Worm (Caenorhabditis elegans) whole organism, L4 larva: Measurements from ENCODE around the gene str-109.

Experiments
- R02D3.7 ChIP-seq: fragments of 150-350 bp; sonication (generic microtip); optimal IDR thresholded peaks from 3 replicates; lab custom pipeline; 2014; ENCODE audit warnings: missing biosample characterization, missing genetic modification characterization
- T20F7.1 ChIP-seq: fragments of 200-800 bp; sonication (Bioruptor generic); optimal IDR thresholded peaks from 2 replicates; lab custom pipeline; 2018; ENCODE audit warnings: mild to moderate bottlenecking, missing genetic modification characterization, missing compliant biosample characterization
- Y75B8A.6 ChIP-seq: fragments of 200-800 bp; sonication (Bioruptor generic); IDR thresholded peaks from 2 replicates; pipeline ENCODE4 v1.3.6; 2022; ENCODE audit warnings: missing genetic modification reagents, missing genetic modification characterization, missing compliant biosample characterization
- ZK337.2 ChIP-seq: fragments of 200-800 bp; sonication (Bioruptor generic); IDR thresholded peaks from 2 replicates; pipeline ENCODE4 v1.3.6; 2022; ENCODE audit warnings: missing genetic modification reagents, missing genetic modification characterization, missing compliant biosample characterization
- aha-1 ChIP-seq: fragments of 150-350 bp; peaks from one replicate; lab custom pipeline; 2014; ENCODE audit warnings: missing biosample characterization, missing genetic modification characterization
- ceh-62 ChIP-seq: sonication (generic microtip); optimal IDR thresholded peaks from 2 replicates; lab custom pipeline; 2017; ENCODE audit warnings: missing biosample characterization, missing genetic modification characterization
- ces-1 ChIP-seq: fragments of 150-350 bp; sonication (generic microtip); optimal IDR thresholded peaks from 4 replicates; lab custom pipeline; 2014; ENCODE audit warnings: missing biosample characterization, missing genetic modification reagents, missing genetic modification characterization
- cey-2 ChIP-seq: sonication (generic microtip); optimal IDR thresholded peaks from 3 replicates; lab custom pipeline; 2017; ENCODE audit warnings: missing genetic modification characterization, mild to moderate bottlenecking, missing compliant biosample characterization, antibody characterized with exemption, borderline replicate concordance; ENCODE audit not compliant: insufficient read depth
- daf-19 ChIP-seq: fragments of 200-800 bp; sonication (Bioruptor generic); conservative IDR thresholded peaks from 2 replicates; pipeline ENCODE4 v1.3.6; 2022; ENCODE audit warnings: missing genetic modification characterization, missing compliant biosample characterization
- dmd-6 ChIP-seq: fragments of 200-800 bp; sonication (Bioruptor generic); IDR thresholded peaks from 2 replicates; pipeline ENCODE4 v1.3.6; 2022; ENCODE audit warnings: missing genetic modification reagents, missing genetic modification characterization, missing compliant biosample characterization
- dmd-9 ChIP-seq: fragments of 200-800 bp; sonication (Bioruptor generic); IDR thresholded peaks from 2 replicates; pipeline ENCODE4 v1.3.6; 2022; ENCODE audit warnings: missing genetic modification reagents, missing genetic modification characterization, missing compliant biosample characterization
- egl-43 ChIP-seq: fragments of 200-800 bp; sonication (Bioruptor generic); IDR thresholded peaks from 2 replicates; pipeline ENCODE4 v1.3.6; 2022; ENCODE audit warnings: missing genetic modification reagents, missing genetic modification characterization, missing compliant biosample characterization
- fkh-10 ChIP-seq: fragments of 150-350 bp; optimal IDR thresholded peaks from 2 replicates; lab custom pipeline; 2014; ENCODE audit warnings: missing biosample characterization, missing genetic modification reagents, missing genetic modification characterization
- fos-1 ChIP-seq: fragments of 150-350 bp; optimal IDR thresholded peaks from 2 replicates; lab custom pipeline; 2014; ENCODE audit warnings: missing biosample characterization, missing genetic modification characterization
- gei-8 ChIP-seq: fragments of 200-800 bp; sonication (Bioruptor generic); optimal IDR thresholded peaks from 2 replicates; lab custom pipeline; 2018; ENCODE audit warnings: mild to moderate bottlenecking, missing genetic modification characterization, missing compliant biosample characterization
- hlh-11 ChIP-seq: fragments of 200-800 bp; sonication (Bioruptor generic); optimal IDR thresholded peaks from 2 replicates; lab custom pipeline; 2018; ENCODE audit warnings: mild to moderate bottlenecking, missing genetic modification characterization, missing compliant biosample characterization
- hmg-1.1 ChIP-seq: fragments of 200-800 bp; sonication (Bioruptor generic); IDR thresholded peaks from 2 replicates; pipeline ENCODE4 v1.3.6; 2022; ENCODE audit warnings: missing genetic modification reagents, missing genetic modification characterization, missing compliant biosample characterization
- lin-13 ChIP-seq: fragments of 150-350 bp; optimal IDR thresholded peaks from 2 replicates; lab custom pipeline; 2014; ENCODE audit warnings: missing biosample characterization, missing genetic modification reagents, missing genetic modification characterization
- lin-29 ChIP-seq: fragments of 200-800 bp; sonication (Bioruptor generic); IDR thresholded peaks from 2 replicates; pipeline ENCODE4 v1.3.6; 2022; ENCODE audit warnings: missing genetic modification reagents, missing genetic modification characterization, missing compliant biosample characterization
- lin-38 ChIP-seq: fragments of 200-800 bp; sonication (Bioruptor generic); IDR thresholded peaks from 2 replicates; pipeline ENCODE4 v1.3.6; 2022; ENCODE audit warnings: missing genetic modification reagents, missing genetic modification characterization, missing compliant biosample characterization
- lin-39 ChIP-seq: fragments of 150-350 bp; optimal IDR thresholded peaks from 2 replicates; lab custom pipeline; 2014; ENCODE audit warnings: missing biosample characterization, missing genetic modification reagents, missing genetic modification characterization
- mxl-2 ChIP-seq: fragments of 200-800 bp; sonication (Bioruptor generic); conservative IDR thresholded peaks from 2 replicates; pipeline ENCODE4 v1.3.6; 2022; ENCODE audit warnings: missing genetic modification reagents, missing genetic modification characterization, missing compliant biosample characterization
- nhr-10 ChIP-seq: fragments of 150-350 bp; optimal IDR thresholded peaks from 2 replicates; lab custom pipeline; 2014; ENCODE audit warnings: missing biosample characterization, missing genetic modification characterization
- nhr-102 ChIP-seq: sonication (generic microtip); optimal IDR thresholded peaks from 2 replicates; lab custom pipeline; 2016; ENCODE audit warnings: mild to moderate bottlenecking, missing genetic modification characterization, moderate library complexity, missing compliant biosample characterization
- nhr-41 ChIP-seq: fragments of 200-800 bp; sonication (Bioruptor generic); IDR thresholded peaks from 2 replicates; pipeline ENCODE4 v1.3.6; 2022; ENCODE audit warnings: missing genetic modification reagents, missing genetic modification characterization, missing compliant biosample characterization
- nhr-76 ChIP-seq: fragments of 150-350 bp; optimal IDR thresholded peaks from 2 replicates; lab custom pipeline; 2014; ENCODE audit warnings: missing biosample characterization, missing genetic modification characterization
- sdz-12 ChIP-seq: fragments of 200-800 bp; sonication (Bioruptor generic); optimal IDR thresholded peaks from 2 replicates; lab custom pipeline; 2018; ENCODE audit warnings: mild to moderate bottlenecking, missing genetic modification characterization, missing compliant biosample characterization
- skn-1 ChIP-seq: fragments of 150-350 bp; optimal IDR thresholded peaks from 2 replicates; lab custom pipeline; 2014; ENCODE audit warnings: missing biosample characterization, missing genetic modification characterization
- tra-1 ChIP-seq: fragments of 200-800 bp; sonication (Bioruptor generic); IDR thresholded peaks from 2 replicates; pipeline ENCODE4 v1.3.6; 2022; ENCODE audit warnings: missing genetic modification reagents, missing genetic modification characterization, missing compliant biosample characterization
- unc-62 ChIP-seq, 3 experiments: fragments of 150-350 bp in 1 of 3; sonication (generic microtip); optimal IDR thresholded peaks in 2 of 3; peaks in 1 of 3; 1 replicate in 1 of 3; 2 replicates in 2 of 3; lab custom pipeline; 2014 to 2017; ENCODE audit warnings: missing biosample characterization in 3 of 3, missing genetic modification characterization in 3 of 3, missing genetic modification reagents in 3 of 3, missing genotype in 1 of 3
- zfp-2 ChIP-seq: sonication (generic microtip); optimal IDR thresholded peaks from 2 replicates; lab custom pipeline; 2016; ENCODE audit warnings: mild to moderate bottlenecking, missing genetic modification characterization, missing compliant biosample characterization
- zfp-3 ChIP-seq: fragments of 200-800 bp; sonication (Bioruptor generic); conservative IDR thresholded peaks from 2 replicates; pipeline ENCODE4 v1.3.6; 2022; ENCODE audit warnings: missing genetic modification reagents, missing genetic modification characterization, missing compliant biosample characterization
- zip-11 ChIP-seq: fragments of 200-800 bp; sonication (Bioruptor generic); IDR thresholded peaks from 2 replicates; pipeline ENCODE4 v1.3.6; 2022; ENCODE audit warnings: missing genetic modification characterization, missing compliant biosample characterization
- zip-2 ChIP-seq: fragments of 150-350 bp; optimal IDR thresholded peaks from 2 replicates; lab custom pipeline; 2014; ENCODE audit warnings: missing biosample characterization, missing genetic modification characterization

str-109 gene

ce11 chrV:16194639-16195038 lies 32.6 kb upstream of the str-109 start, which contains the start of gene rabr-4:
Gene rabr-4 (plus strand): TSS chrV:16194939.
- no peak for TF ChIP-seq gei-8 (GFP tag; lab: Kevin White, UChicago)
- no peak for TF ChIP-seq zfp-2 (tag; lab: Kevin White, UChicago)
- no peak for TF ChIP-seq dmd-6 (GFP tag; lab: Robert Waterston, UW)
- no peak for TF ChIP-seq fkh-10 (GFP tag; lab: Kevin White, UChicago)
- no peak for TF ChIP-seq hlh-11 (tag; lab: Kevin White, UChicago)
- TF ChIP-seq R02D3.7 (tag; lab: Kevin White, UChicago), result no peak
- TF ChIP-seq dmd-9 (GFP tag; lab: Robert Waterston, UW), result no peak
- no peak for TF ChIP-seq ces-1 (GFP tag; lab: Kevin White, UChicago)
- no peak for TF ChIP-seq cey-2 (tag; lab: Kevin White, UChicago)
- TF ChIP-seq T20F7.1, result no peak
- TF ChIP-seq ceh-62 (tag; lab: Kevin White, UChicago), result no peak
- no peak for TF ChIP-seq lin-29
- no peak for TF ChIP-seq zfp-3
- TF ChIP-seq tra-1 (GFP tag; lab: Robert Waterston, UW), result no peak
- no peak for TF ChIP-seq nhr-10 (tag; lab: Kevin White, UChicago)
- no peak for TF ChIP-seq skn-1 (tag; lab: Kevin White, UChicago)
- TF ChIP-seq nhr-76, result no peak

DNA sequence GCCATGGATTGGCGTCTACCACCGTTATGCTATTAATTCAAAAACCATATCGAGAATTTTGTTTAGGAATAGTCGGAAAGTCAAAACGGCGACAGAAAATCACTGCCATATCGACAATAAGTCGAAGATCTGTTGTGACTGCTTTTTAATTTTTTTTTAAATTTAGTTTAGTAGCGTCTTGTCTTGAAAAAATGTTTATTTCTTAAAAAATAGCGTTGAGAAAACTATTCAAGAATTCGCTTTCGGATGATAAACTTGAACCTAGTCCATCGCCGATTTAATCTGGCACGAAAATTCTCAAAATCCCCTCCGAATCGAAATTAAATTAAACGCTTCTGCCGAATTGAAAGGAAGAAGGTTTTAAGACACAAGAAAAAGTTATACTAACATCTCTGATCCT lies 30.1 kb upstream of the str-109 start, which contains the start of gene srh-279:
Gene srh-279, plus strand, starts transcription at position 301 of the 400 bp plus-strand sequence.
- no peak for TF ChIP-seq lin-13 (GFP tag; lab: Kevin White, UChicago)
- TF ChIP-seq aha-1 (tag; lab: Kevin White, UChicago), result no peak
- no peak for TF ChIP-seq lin-39 (tag; lab: Kevin White, UChicago)
- TF ChIP-seq daf-19, result no peak
- TF ChIP-seq unc-62 (GFP tag; optimal IDR thresholded peaks at IDR 0.05 in 1 of 2; lab: Kevin White, UChicago), result peak in 1 of 2 experiments; percentile 26
- TF ChIP-seq unc-62 (tag; optimal IDR thresholded peaks at IDR 0.05; lab: Kevin White, UChicago), result no peak
- no peak for TF ChIP-seq sdz-12 (GFP tag; lab: Kevin White, UChicago)
- TF ChIP-seq nhr-102 (tag; lab: Kevin White, UChicago), result no peak

DNA sequence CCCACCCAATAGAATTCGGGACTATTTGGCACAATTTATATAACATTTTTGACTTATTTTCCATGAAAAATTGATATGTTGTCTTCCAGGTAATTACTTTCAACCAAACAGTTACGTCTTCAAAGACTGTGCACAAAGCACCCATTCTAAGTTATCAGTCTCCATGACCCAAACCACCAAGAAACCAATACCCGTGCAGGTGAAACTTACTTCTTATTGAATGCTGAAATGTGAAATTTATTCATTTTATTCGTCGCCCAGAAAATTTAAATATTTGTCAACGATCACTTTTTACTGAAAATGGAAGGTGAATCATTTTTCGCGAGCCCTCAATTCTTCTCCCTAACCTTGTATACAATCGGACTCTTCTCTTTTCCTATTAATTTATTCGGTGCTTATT lies 28.5 kb upstream of the str-109 start, which contains the start of gene srh-281:
Gene srh-281, plus strand, starts transcription at position 301 of the 400 bp plus-strand sequence.
- no peak for TF ChIP-seq fos-1 (tag; lab: Kevin White, UChicago)
- TF ChIP-seq ceh-62 (tag; lab: Kevin White, UChicago), result no peak
- TF ChIP-seq unc-62 (GFP tag; optimal IDR thresholded peaks at IDR 0.05 in 1 of 2; lab: Kevin White, UChicago), result no peak
- no peak for TF ChIP-seq unc-62 (tag; optimal IDR thresholded peaks at IDR 0.05; lab: Kevin White, UChicago)
- no peak for TF ChIP-seq nhr-41 (GFP tag; lab: Robert Waterston, UW)

DNA sequence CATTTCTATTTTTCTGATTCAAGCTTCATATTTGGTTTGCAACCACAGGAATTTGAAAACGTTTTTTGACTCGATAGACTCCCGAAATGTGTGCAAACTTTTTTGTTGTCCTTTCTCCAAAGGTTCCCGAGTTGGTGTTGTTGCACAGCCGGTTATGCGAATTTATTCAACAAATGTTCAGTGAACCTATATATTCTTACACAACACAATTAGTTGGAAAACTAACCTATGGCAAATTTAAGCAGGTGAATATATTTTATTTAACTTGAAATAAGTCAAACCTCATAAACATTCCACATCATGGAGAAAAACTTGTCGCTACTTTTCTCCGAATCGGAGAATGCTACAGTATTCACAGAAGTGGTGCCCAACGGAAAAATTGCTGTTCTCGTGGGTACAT lies 21.3 kb upstream of the str-109 start, which contains the start of gene srz-14:
Gene srz-14, plus strand, starts transcription at position 301 of the 400 bp plus-strand sequence.
- TF ChIP-seq egl-43 (GFP tag; lab: Robert Waterston, UW), result no peak
- no peak for TF ChIP-seq lin-38 (GFP tag; lab: Robert Waterston, UW)
- no peak for TF ChIP-seq aha-1 (tag; lab: Kevin White, UChicago)
- TF ChIP-seq sdz-12 (GFP tag; lab: Kevin White, UChicago), result no peak
- TF ChIP-seq nhr-10 (tag; lab: Kevin White, UChicago), result no peak
- TF ChIP-seq zip-2 (tag; lab: Kevin White, UChicago), result no peak
- no peak for TF ChIP-seq Y75B8A.6 (GFP tag; lab: Robert Waterston, UW)
- no peak for TF ChIP-seq ZK337.2 (GFP tag; lab: Robert Waterston, UW)
- TF ChIP-seq hlh-11 (tag; lab: Kevin White, UChicago), result no peak
- TF ChIP-seq zip-11 (GFP tag; lab: Robert Waterston, UW), result no peak
- TF ChIP-seq fos-1 (tag; lab: Kevin White, UChicago), result no peak
- no peak for TF ChIP-seq hmg-1.1 (GFP tag; lab: Robert Waterston, UW)
- TF ChIP-seq mxl-2, result no peak
